Worm (Caenorhabditis elegans): ENCODE results near the gene sto-5.

The sto-5 gene

ce11 chrX:16775335-16775835 is 49.9 kb downstream of the sto-5 start (continued):
- TF ChIP-seq lsy-2 (tag; optimal IDR thresholded peaks at IDR 0.05) (no peak), nhr-11 (tag; optimal IDR thresholded peaks at IDR 0.05) (no peak), lin-13 (GFP tag; optimal IDR thresholded peaks at IDR 0.05) (no peak), pax-3 (tag; optimal IDR thresholded peaks at IDR 0.05) (no peak), lin-15B (tag; optimal IDR thresholded peaks at IDR 0.05) (no peak)

DNA sequence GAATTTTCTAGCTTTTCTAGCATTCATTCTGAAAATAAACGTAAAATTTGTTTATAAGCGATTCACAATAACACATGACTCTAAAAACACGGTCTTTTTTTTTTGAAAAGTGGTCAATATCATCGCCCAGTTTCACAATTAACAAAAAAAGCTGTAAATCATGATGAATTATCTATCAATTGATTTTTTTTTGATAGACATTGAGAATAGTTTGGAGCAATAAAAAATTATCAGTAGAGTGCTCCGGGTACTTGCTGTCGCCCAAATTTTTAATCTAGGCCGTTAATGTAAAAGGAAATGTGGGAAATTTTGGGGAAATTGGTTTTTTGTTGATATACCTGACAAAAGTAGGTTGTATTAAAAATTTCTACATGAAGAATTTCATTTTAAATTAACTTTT is 51.8 kb downstream of the sto-5 start:
- TF ChIP-seq nhr-19 (GFP tag; conservative IDR thresholded peaks at IDR 0.05), result no peak
- TF ChIP-seq fkh-4 (tag; optimal IDR thresholded peaks at IDR 0.05; ENCODE audit: borderline replicate concordance), result no peak
- no peak for TF ChIP-seq nhr-28 (tag; optimal IDR thresholded peaks at IDR 0.05)
- no peak for TF ChIP-seq unc-130 (tag; optimal IDR thresholded peaks at IDR 0.05)
- TF ChIP-seq lsy-2 (tag; optimal IDR thresholded peaks at IDR 0.05), result no peak
- no peak for TF ChIP-seq lin-14 (GFP tag; optimal IDR thresholded peaks at IDR 0.05)
- no peak for TF ChIP-seq aly-2 (tag; optimal IDR thresholded peaks at IDR 0.05)
- no peak for TF ChIP-seq snu-23 (GFP tag; optimal IDR thresholded peaks at IDR 0.05)
- TF ChIP-seq nhr-90 (tag; optimal IDR thresholded peaks at IDR 0.05; ENCODE audit: poor library complexity), result no peak
- TF ChIP-seq ceh-90 (tag; optimal IDR thresholded peaks at IDR 0.05), result no peak
- TF ChIP-seq elt-2 (tag; optimal IDR thresholded peaks at IDR 0.05), result no peak
- TF ChIP-seq F16B12.6 (tag; optimal IDR thresholded peaks at IDR 0.05), result no peak
- no peak for TF ChIP-seq ztf-4 (tag; optimal IDR thresholded peaks at IDR 0.05)
- TF ChIP-seq nhr-84 (tag; optimal IDR thresholded peaks at IDR 0.05), result no peak
- TF ChIP-seq aha-1 (tag; optimal IDR thresholded peaks at IDR 0.05), result no peak
- TF ChIP-seq zag-1 (tag; optimal IDR thresholded peaks at IDR 0.05), result no peak

DNA sequence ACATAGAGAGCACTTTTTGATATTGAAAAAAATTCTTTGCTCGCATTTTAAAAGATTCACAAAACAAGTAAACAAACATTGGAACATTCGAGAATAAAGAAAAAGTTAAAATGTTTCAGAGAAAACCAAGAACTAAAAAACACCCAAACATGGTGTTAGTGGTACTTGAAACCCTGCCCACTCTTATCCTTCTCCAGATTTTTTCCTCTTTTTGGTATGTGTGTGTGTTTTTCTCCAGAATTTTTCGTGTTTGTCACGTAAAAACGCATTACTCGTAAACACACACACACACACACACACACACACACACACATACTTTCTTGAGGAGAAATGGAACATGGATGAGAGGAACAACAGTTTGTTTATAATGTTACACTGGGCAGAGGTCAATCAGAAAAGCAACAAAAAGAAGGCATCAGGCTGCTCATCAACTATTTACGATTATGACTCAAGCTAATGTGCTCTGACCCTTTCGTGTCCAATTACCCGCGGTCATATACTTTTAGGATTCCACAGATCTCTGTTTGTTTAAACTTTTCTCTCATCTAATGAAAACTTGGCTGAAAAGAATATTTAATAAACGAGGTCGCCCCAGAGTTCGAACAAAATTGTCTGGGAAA is 53.0 kb downstream of the sto-5 start:
- TF ChIP-seq nhr-20 (tag; optimal IDR thresholded peaks at IDR 0.05) (no peak), lin-14 (GFP tag; optimal IDR thresholded peaks at IDR 0.05) (peak; percentile 22), swsn-7 (tag; optimal IDR thresholded peaks at IDR 0.05) (no peak), hlh-4 (tag; optimal IDR thresholded peaks at IDR 0.05) (no peak), zip-4 (GFP tag; optimal IDR thresholded peaks at IDR 0.05) (no peak), nhr-11 (tag; optimal IDR thresholded peaks at IDR 0.05) (no peak), mef-2 (tag; optimal IDR thresholded peaks at IDR 0.05) (no peak)

ce11 chrX:16770919-16771318 is 54.3 kb downstream of the sto-5 start:
- TF ChIP-seq efl-1 (optimal IDR thresholded peaks at IDR 0.05) (no peak), efl-1 (GFP tag; optimal IDR thresholded peaks at IDR 0.05 in 1 of 2) (peak in 1 of 2 experiments; percentile 43), rnt-1 (tag; optimal IDR thresholded peaks at IDR 0.05) (no peak), swsn-7 (tag; optimal IDR thresholded peaks at IDR 0.05) (no peak), nhr-85 (tag) (peak; percentile 34)

ce11 chrX:16770398-16770797 is 54.9 kb downstream of the sto-5 start, which contains the start of gene mct-6:
Gene mct-6, minus strand, starts transcription at chrX:16770498.
- TF ChIP-seq lin-14 (GFP tag; optimal IDR thresholded peaks at IDR 0.05) (peak; percentile 6), nhr-85 (tag) (peak; percentile 83), efl-1 (optimal IDR thresholded peaks at IDR 0.05) (no peak), efl-1 (GFP tag; optimal IDR thresholded peaks at IDR 0.05 in 1 of 2) (peak in 1 of 2 experiments; percentile 54), nhr-90 (tag; optimal IDR thresholded peaks at IDR 0.05; ENCODE audit: poor library complexity) (no peak), unc-86 (tag; optimal IDR thresholded peaks at IDR 0.05) (no peak)
